Worm (Caenorhabditis elegans) whole organism, L4 larva: ENCODE results near the gene cav-1.

ENCODE experiments used
- hlh-11 ChIP-seq: fragments of 200-800 bp; sonication (Bioruptor generic); optimal IDR thresholded peaks from 2 replicates; lab custom pipeline; 2018; ENCODE audit warnings: mild to moderate bottlenecking, missing genetic modification characterization, missing compliant biosample characterization
- lin-13 ChIP-seq: fragments of 150-350 bp; optimal IDR thresholded peaks from 2 replicates; lab custom pipeline; 2014; ENCODE audit warnings: missing biosample characterization, missing genetic modification reagents, missing genetic modification characterization
- lsy-2 ChIP-seq, 2 experiments: fragments of 150-350 bp in 1 of 2; sonication (generic microtip) in 1 of 2; optimal IDR thresholded peaks; 2 replicates each; lab custom pipeline; 2014 to 2017; ENCODE audit warnings: missing biosample characterization in 2 of 2, missing genetic modification characterization in 2 of 2
- madf-5 ChIP-seq, 2 experiments: fragments of 200-800 bp; sonication (Bioruptor generic); IDR thresholded peaks; 2 replicates each; pipeline ENCODE4 v1.3.6; 2022; ENCODE audit warnings: missing compliant biosample characterization in 2 of 2, missing genetic modification characterization in 2 of 2
- mxl-2 ChIP-seq: fragments of 200-800 bp; sonication (Bioruptor generic); conservative IDR thresholded peaks from 2 replicates; pipeline ENCODE4 v1.3.6; 2022; ENCODE audit warnings: missing genetic modification reagents, missing genetic modification characterization, missing compliant biosample characterization
- nhr-237 ChIP-seq: sonication (generic microtip); optimal IDR thresholded peaks from 2 replicates; lab custom pipeline; 2017; ENCODE audit warnings: missing biosample characterization, missing genetic modification characterization
- tra-1 ChIP-seq: fragments of 200-800 bp; sonication (Bioruptor generic); IDR thresholded peaks from 2 replicates; pipeline ENCODE4 v1.3.6; 2022; ENCODE audit warnings: missing genetic modification reagents, missing genetic modification characterization, missing compliant biosample characterization
- unc-39 ChIP-seq: sonication (generic microtip); optimal IDR thresholded peaks from 2 replicates; lab custom pipeline; 2017; ENCODE audit warnings: missing biosample characterization, missing genetic modification characterization
- zip-11 ChIP-seq: fragments of 200-800 bp; sonication (Bioruptor generic); IDR thresholded peaks from 2 replicates; pipeline ENCODE4 v1.3.6; 2022; ENCODE audit warnings: missing genetic modification characterization, missing compliant biosample characterization

DNA sequence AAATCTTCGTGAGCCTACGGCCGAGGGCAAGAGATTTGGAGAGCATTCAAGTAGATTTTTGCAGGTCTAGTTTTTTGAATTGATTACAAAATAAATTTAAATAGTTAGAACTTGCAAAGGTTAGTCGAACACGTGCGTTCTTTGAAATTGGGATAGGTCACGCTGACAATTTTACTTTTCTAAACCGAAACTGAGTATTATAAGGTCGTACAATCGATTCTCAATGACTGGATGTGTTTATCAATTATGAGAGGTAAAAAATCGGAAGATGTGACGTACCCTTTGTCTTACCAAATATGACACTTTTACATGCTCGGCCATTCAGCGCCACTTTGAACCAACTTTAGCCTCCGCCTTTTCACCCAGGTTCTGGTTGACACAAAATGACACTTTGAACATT, 25.5 kb upstream of the cav-1 start, which contains the start of gene C28D4.5:
- TF ChIP-seq lsy-2 (tag; optimal IDR thresholded peaks at IDR 0.05; lab: Kevin White, UChicago): no peak
- no peak for TF ChIP-seq lin-13 (GFP tag; lab: Kevin White, UChicago)
- no peak for TF ChIP-seq zip-11 (GFP tag; lab: Robert Waterston, UW)
- TF ChIP-seq mxl-2 (GFP tag; lab: Robert Waterston, UW): no peak
- no peak for TF ChIP-seq madf-5 (GFP tag; IDR thresholded peaks at IDR 0.05; lab: Robert Waterston, UW)
- TF ChIP-seq tra-1 (GFP tag; lab: Robert Waterston, UW): no peak
- no peak for TF ChIP-seq nhr-237 (tag; lab: Kevin White, UChicago)
- TF ChIP-seq unc-39 (tag; lab: Kevin White, UChicago): no peak
- no peak for TF ChIP-seq hlh-11 (tag; lab: Kevin White, UChicago)
